Worm (Caenorhabditis elegans) whole organism, young adult: ENCODE results near the gene ZK863.8.

Experiments
- B0035.1 ChIP-seq: sonication (generic microtip); optimal IDR thresholded peaks from 2 replicates; lab custom pipeline; 2016; ENCODE audit warnings: missing genetic modification characterization, mild to moderate bottlenecking, missing compliant biosample characterization, missing genotype, missing genetic modification reagents
- F23B12.7 ChIP-seq: sonication (generic microtip); optimal IDR thresholded peaks from 2 replicates; lab custom pipeline; 2017; ENCODE audit warnings: missing genetic modification characterization, mild to moderate bottlenecking, missing compliant biosample characterization, antibody characterized with exemption, moderate library complexity; ENCODE audit not compliant: insufficient read depth
- F37B4.10 ChIP-seq: fragments of 200-800 bp; sonication (Bioruptor generic); IDR thresholded peaks from 2 replicates; pipeline ENCODE4 v1.3.6; 2022; ENCODE audit warnings: missing genetic modification characterization, missing compliant biosample characterization
- F57A8.1 ChIP-seq: fragments of 200-800 bp; sonication (Bioruptor generic); optimal IDR thresholded peaks from 2 replicates; lab custom pipeline; 2018; ENCODE audit warnings: mild to moderate bottlenecking, missing genetic modification characterization, moderate library complexity, missing compliant biosample characterization
- T07F8.4 ChIP-seq: sonication (generic microtip); optimal IDR thresholded peaks from 2 replicates; lab custom pipeline; 2016; ENCODE audit warnings: mild to moderate bottlenecking, missing genetic modification characterization, moderate library complexity, missing compliant biosample characterization
- Y53F4B.3 ChIP-seq: fragments of 200-800 bp; sonication (Bioruptor generic); IDR thresholded peaks from 2 replicates; pipeline ENCODE4 v1.3.6; 2022; ENCODE audit warnings: missing genetic modification reagents, missing genetic modification characterization, missing compliant biosample characterization
- Y56A3A.18 ChIP-seq: fragments of 200-800 bp; sonication (Bioruptor generic); IDR thresholded peaks from 2 replicates; pipeline ENCODE4 v1.3.6; 2022; ENCODE audit warnings: missing genetic modification reagents, missing genetic modification characterization, missing compliant biosample characterization
- Y79H2A.3 ChIP-seq: fragments of 200-800 bp; sonication (Bioruptor generic); conservative IDR thresholded peaks from 2 replicates; pipeline ENCODE4 v1.3.6; 2022; ENCODE audit warnings: missing genetic modification reagents, missing genetic modification characterization, missing compliant biosample characterization
- ZK185.1 ChIP-seq: sonication (generic microtip); optimal IDR thresholded peaks from 2 replicates; lab custom pipeline; 2016; ENCODE audit warnings: mild to moderate bottlenecking, missing genetic modification characterization, missing compliant biosample characterization; ENCODE audit not compliant: poor library complexity, severe bottlenecking
- attf-3 ChIP-seq: fragments of 200-800 bp; sonication (Bioruptor generic); conservative IDR thresholded peaks from 2 replicates; pipeline ENCODE4 v1.3.6; 2022; ENCODE audit warnings: missing genetic modification reagents, missing genetic modification characterization, missing compliant biosample characterization
- ceh-58 ChIP-seq: fragments of 200-800 bp; sonication (Bioruptor generic); IDR thresholded peaks from 2 replicates; pipeline ENCODE4 v1.3.6; 2022; ENCODE audit warnings: missing genetic modification characterization, missing compliant biosample characterization
- die-1 ChIP-seq: sonication (generic microtip); optimal IDR thresholded peaks from 2 replicates; lab custom pipeline; 2016; ENCODE audit warnings: missing genotype, mild to moderate bottlenecking, missing genetic modification characterization, missing compliant biosample characterization
- dpl-1 ChIP-seq: fragments of 150-350 bp; optimal IDR thresholded peaks from 2 replicates; lab custom pipeline; 2014; ENCODE audit warnings: missing biosample characterization, missing genetic modification reagents, missing genetic modification characterization
- efl-1 ChIP-seq: fragments of 150-350 bp; optimal IDR thresholded peaks from 2 replicates; lab custom pipeline; 2014; ENCODE audit warnings: missing biosample characterization, missing genetic modification reagents, missing genetic modification characterization
- egl-44 ChIP-seq: fragments of 200-800 bp; sonication (Bioruptor generic); IDR thresholded peaks from 2 replicates; pipeline ENCODE4 v1.3.6; 2022; ENCODE audit warnings: missing genetic modification reagents, missing genetic modification characterization, missing compliant biosample characterization
- ekl-4 ChIP-seq: fragments of 200-800 bp; sonication (Bioruptor generic); IDR thresholded peaks from 2 replicates; pipeline ENCODE4 v1.3.6; 2022; ENCODE audit warnings: missing genetic modification reagents, missing genetic modification characterization, missing compliant biosample characterization
- hlh-12 ChIP-seq: sonication (generic microtip); optimal IDR thresholded peaks from 2 replicates; lab custom pipeline; 2016; ENCODE audit warnings: missing genetic modification characterization, missing compliant biosample characterization
- hlh-26 ChIP-seq: fragments of 200-800 bp; sonication (Bioruptor generic); conservative IDR thresholded peaks from 2 replicates; pipeline ENCODE4 v1.3.6; 2022; ENCODE audit warnings: missing genetic modification reagents, missing genetic modification characterization, missing compliant biosample characterization
- hmg-1.2 ChIP-seq: fragments of 200-800 bp; sonication (Bioruptor generic); IDR thresholded peaks from 2 replicates; pipeline ENCODE4 v1.3.6; 2022; ENCODE audit warnings: missing genetic modification reagents, missing genetic modification characterization, missing compliant biosample characterization
- hrde-1 ChIP-seq: sonication (generic microtip); optimal IDR thresholded peaks from 2 replicates; lab custom pipeline; 2016; ENCODE audit warnings: missing genetic modification characterization, mild to moderate bottlenecking, missing compliant biosample characterization, moderate library complexity, missing genotype, missing genetic modification reagents, borderline replicate concordance
- let-526 ChIP-seq: fragments of 200-800 bp; sonication (Bioruptor generic); IDR thresholded peaks from 2 replicates; pipeline ENCODE4 v1.3.6; 2022; ENCODE audit warnings: missing genetic modification reagents, missing genetic modification characterization, missing compliant biosample characterization
- lin-26 ChIP-seq: fragments of 200-800 bp; sonication (Bioruptor generic); IDR thresholded peaks from 2 replicates; pipeline ENCODE4 v1.3.6; 2022; ENCODE audit warnings: missing genetic modification reagents, missing genetic modification characterization, missing compliant biosample characterization
- lin-35 ChIP-seq, 3 experiments: fragments of 150-350 bp in 2 of 3; sonication (generic microtip) in 1 of 3; optimal IDR thresholded peaks; 2 replicates each; lab custom pipeline; 2014 to 2018; ENCODE audit warnings: missing biosample characterization in 3 of 3, missing genetic modification characterization in 3 of 3, missing genetic modification reagents in 3 of 3
- lin-54 ChIP-seq: fragments of 200-800 bp; sonication (Bioruptor generic); optimal IDR thresholded peaks from 2 replicates; lab custom pipeline; 2018; ENCODE audit warnings: mild to moderate bottlenecking, missing genetic modification characterization, missing compliant biosample characterization
- mcd-1 ChIP-seq: fragments of 200-800 bp; sonication (Bioruptor generic); IDR thresholded peaks from 2 replicates; pipeline ENCODE4 v1.3.6; 2022; ENCODE audit warnings: missing genetic modification reagents, missing genetic modification characterization, missing compliant biosample characterization
- mes-4 ChIP-seq: sonication (generic microtip); optimal IDR thresholded peaks from 2 replicates; lab custom pipeline; 2016; ENCODE audit warnings: missing genotype, missing genetic modification characterization, missing compliant biosample characterization
- mxl-1 ChIP-seq: sonication (generic microtip); optimal IDR thresholded peaks from 2 replicates; lab custom pipeline; 2016; ENCODE audit warnings: missing genetic modification characterization, missing compliant biosample characterization
- nfya-2 ChIP-seq: fragments of 200-800 bp; sonication (Bioruptor generic); IDR thresholded peaks from 2 replicates; pipeline ENCODE4 v1.3.6; 2022; ENCODE audit warnings: missing genetic modification reagents, missing genetic modification characterization, missing compliant biosample characterization
- pha-4 ChIP-seq: fragments of 150-350 bp; sonication (generic microtip); optimal IDR thresholded peaks from 2 replicates; lab custom pipeline; 2014; ENCODE audit warnings: missing biosample characterization, missing genetic modification reagents, missing genetic modification characterization
- rcor-1 ChIP-seq: fragments of 200-800 bp; sonication (Bioruptor generic); IDR thresholded peaks from 2 replicates; pipeline ENCODE4 v1.3.6; 2022; ENCODE audit warnings: missing genetic modification reagents, missing genetic modification characterization, missing compliant biosample characterization
- rec-8 ChIP-seq, 2 experiments: sonication (generic microtip); optimal IDR thresholded peaks; 2 replicates each; lab custom pipeline; 2016; ENCODE audit warnings: mild to moderate bottlenecking in 2 of 2, missing genetic modification characterization in 2 of 2, missing genetic modification reagents in 2 of 2, missing genotype in 2 of 2, missing biosample characterization in 1 of 2, missing compliant biosample characterization in 1 of 2, moderate library complexity in 1 of 2
- repo-1 ChIP-seq: sonication (generic microtip); optimal IDR thresholded peaks from 2 replicates; lab custom pipeline; 2017; ENCODE audit warnings: mild to moderate bottlenecking, missing genetic modification characterization, missing compliant biosample characterization
- rpc-1 ChIP-seq, 2 experiments: fragments of 150-350 bp in 1 of 2; sonication (generic microtip) in 1 of 2; optimal IDR thresholded peaks; 2 replicates each; lab custom pipeline; 2014 to 2018; ENCODE audit warnings: missing biosample characterization in 1 of 2, missing genetic modification characterization in 1 of 2, missing genetic modification reagents in 1 of 2, missing genotype in 1 of 2
- snpc-4 ChIP-seq, 5 experiments: fragments of 150-350 bp in 1 of 5; sonication (generic microtip) in 4 of 5; optimal IDR thresholded peaks; 2 replicates each; lab custom pipeline; 2014 to 2018; ENCODE audit warnings: missing genetic modification characterization in 5 of 5, missing biosample characterization in 3 of 5, antibody characterized with exemption in 2 of 5, mild to moderate bottlenecking in 2 of 5, missing compliant biosample characterization in 2 of 5, missing genotype in 2 of 5, moderate library complexity in 2 of 5, missing genetic modification reagents in 1 of 5
- sptf-2 ChIP-seq: fragments of 200-800 bp; sonication (Bioruptor generic); optimal IDR thresholded peaks from 2 replicates; lab custom pipeline; 2018; ENCODE audit warnings: mild to moderate bottlenecking, missing genetic modification characterization, missing compliant biosample characterization
- tbp1 ChIP-seq: fragments of 200-800 bp; sonication (Bioruptor generic); optimal IDR thresholded peaks from 2 replicates; lab custom pipeline; 2018; ENCODE audit warnings: mild to moderate bottlenecking, missing genetic modification characterization, missing compliant biosample characterization
- tbx-9 ChIP-seq: sonication (generic microtip); optimal IDR thresholded peaks from 2 replicates; lab custom pipeline; 2016; ENCODE audit warnings: borderline replicate concordance, missing genetic modification characterization, inconsistent platforms, missing compliant biosample characterization
- unc-130 ChIP-seq: sonication (generic microtip); optimal IDR thresholded peaks from 2 replicates; lab custom pipeline; 2016; ENCODE audit warnings: missing genetic modification reagents, missing genetic modification characterization, missing compliant biosample characterization
- ztf-18 ChIP-seq: sonication (generic microtip); optimal IDR thresholded peaks from 2 replicates; lab custom pipeline; 2016; ENCODE audit warnings: missing genotype, mild to moderate bottlenecking, missing genetic modification characterization, missing compliant biosample characterization
- ztf-28 ChIP-seq: fragments of 200-800 bp; sonication (Bioruptor generic); IDR thresholded peaks from 2 replicates; pipeline ENCODE4 v1.3.6; 2022; ENCODE audit warnings: missing genetic modification reagents, missing genetic modification characterization, missing compliant biosample characterization
- ztf-3 ChIP-seq: fragments of 200-800 bp; sonication (Bioruptor generic); optimal IDR thresholded peaks from 2 replicates; lab custom pipeline; 2018; ENCODE audit warnings: mild to moderate bottlenecking, missing genetic modification characterization, missing compliant biosample characterization

The ZK863.8 gene

DNA sequence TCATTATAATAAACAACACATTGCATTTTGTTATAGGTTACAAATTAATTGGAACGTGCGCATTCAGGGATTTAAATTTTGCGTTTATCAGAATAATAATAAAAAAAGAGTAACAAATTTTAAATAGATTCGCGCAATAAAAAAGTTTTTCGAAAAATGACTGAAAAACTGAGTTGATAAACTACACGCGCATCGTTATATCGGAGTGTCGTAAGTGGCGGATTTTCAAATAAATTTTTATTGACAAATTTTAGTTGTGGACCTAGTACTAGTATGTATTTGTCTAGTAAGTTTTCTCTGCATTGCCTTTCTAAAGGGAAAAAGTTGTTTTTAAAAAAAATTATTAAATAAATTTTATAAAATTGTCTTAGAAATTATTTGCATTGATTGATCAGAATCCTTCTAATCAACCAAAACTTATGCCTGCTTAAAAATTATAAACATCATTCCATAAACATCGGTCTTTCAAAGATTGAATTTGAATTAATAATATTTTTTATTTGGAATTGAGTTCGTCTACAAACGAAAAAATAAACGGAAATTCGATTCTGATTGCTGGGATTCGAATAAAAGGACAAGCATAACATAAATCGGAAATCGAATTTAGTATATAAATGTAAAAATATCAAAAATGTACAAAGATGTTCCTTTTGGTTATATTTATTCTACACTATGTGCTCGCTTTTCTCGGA lies 2.9 kb downstream of the ZK863.8 start, which contains the start of gene srd-4:
Gene srd-4, plus strand, starts transcription at position 642 of the 692 bp plus-strand sequence.
- TF ChIP-seq ztf-28 (GFP tag; lab: Robert Waterston, UW) (no peak), pha-4 (no peak), attf-3 (GFP tag; lab: Robert Waterston, UW) (peak; percentile 90), rpc-1 (optimal IDR thresholded peaks at IDR 0.05; lab: Kevin White, UChicago) (no peak), rpc-1 (tag; optimal IDR thresholded peaks at IDR 0.05; lab: Kevin White, UChicago) (no peak), B0035.1 (no peak), ztf-3 (GFP tag; lab: Kevin White, UChicago) (no peak), rec-8 (tag; optimal IDR thresholded peaks at IDR 0.05; lab: Kevin White, UChicago) (no peak), lin-54 (GFP tag; lab: Kevin White, UChicago) (peak; percentile 81), repo-1 (no peak), mxl-1 (tag; lab: Kevin White, UChicago) (no peak), unc-130 (GFP tag; lab: Kevin White, UChicago) (no peak), efl-1 (GFP tag; lab: Kevin White, UChicago) (peak; percentile 47), ceh-58 (GFP tag; lab: Robert Waterston, UW) (no peak), rcor-1 (no peak), die-1 (tag; lab: Kevin White, UChicago) (no peak), Y56A3A.18 (GFP tag; lab: Robert Waterston, UW) (no peak), ZK185.1 (no peak), F37B4.10 (GFP tag; lab: Robert Waterston, UW) (no peak), snpc-4 (GFP tag; optimal IDR thresholded peaks at IDR 0.05; lab: Kevin White, UChicago) (no peak), snpc-4 (tag; optimal IDR thresholded peaks at IDR 0.05; lab: Kevin White, UChicago) (no peak), ekl-4 (no peak), nfya-2 (no peak), T07F8.4 (no peak), hmg-1.2 (GFP tag; lab: Robert Waterston, UW) (no peak), hlh-12 (no peak), mes-4 (tag; lab: Kevin White, UChicago) (no peak), lin-35 (GFP tag; optimal IDR thresholded peaks at IDR 0.05; lab: Kevin White, UChicago) (peak in 1 of 3 experiments; percentile 55), hlh-26 (GFP tag; lab: Robert Waterston, UW) (no peak), let-526 (GFP tag; lab: Robert Waterston, UW) (no peak), F23B12.7 (tag; lab: Kevin White, UChicago) (no peak), F57A8.1 (GFP tag; lab: Kevin White, UChicago) (no peak), Y79H2A.3 (GFP tag; lab: Robert Waterston, UW) (no peak), Y53F4B.3 (no peak), egl-44 (no peak), ztf-18 (tag; lab: Kevin White, UChicago) (no peak), hrde-1 (tag; lab: Kevin White, UChicago) (no peak), tbp1 (GFP tag; lab: Kevin White, UChicago) (no peak), tbx-9 (tag; lab: Kevin White, UChicago) (no peak), dpl-1 (GFP tag; lab: Kevin White, UChicago) (peak; percentile 34), sptf-2 (GFP tag; lab: Kevin White, UChicago) (no peak), mcd-1 (GFP tag; lab: Robert Waterston, UW) (no peak), lin-26 (no peak)
